Fruit fly (Drosophila melanogaster) whole organism, embryonic: ENCODE results near the gene CG8289.
A peak's percentile ranks its signal among the peaks of the same experiment; 100 is the strongest.

Experiments
- Aef1 ChIP-seq: fragments of 200-800 bp; sonication (Bioruptor generic); IDR thresholded peaks from 3 replicates; pipeline ENCODE4 v1.3.6; 2022; ENCODE audit warnings: missing biosample characterization, missing genetic modification characterization
- Bteb2 ChIP-seq: fragments of 200-800 bp; sonication (Bioruptor generic); optimal IDR thresholded peaks from 2 replicates; lab custom pipeline; 2016; ENCODE audit warnings: missing biosample characterization, missing genetic modification characterization
- CG10147 ChIP-seq: fragments of 200-800 bp; sonication (Bioruptor generic); optimal IDR thresholded peaks from 2 replicates; lab custom pipeline; 2019; ENCODE audit warnings: missing biosample characterization, mild to moderate bottlenecking, missing genetic modification characterization, moderate library complexity
- CG10979 ChIP-seq: fragments of 200-800 bp; sonication (Bioruptor generic); optimal IDR thresholded peaks from 2 replicates; lab custom pipeline; 2018; ENCODE audit warnings: missing biosample characterization, mild to moderate bottlenecking, missing genetic modification characterization, moderate library complexity
- CG11504 ChIP-seq: fragments of 200-800 bp; sonication (Bioruptor generic); optimal IDR thresholded peaks from 3 replicates; lab custom pipeline; 2019; ENCODE audit warnings: missing biosample characterization, mild to moderate bottlenecking, missing genetic modification characterization, moderate library complexity
- CG11560 ChIP-seq: fragments of 200-800 bp; sonication (Bioruptor generic); IDR thresholded peaks from 3 replicates; pipeline ENCODE4 v1.3.6; 2022; ENCODE audit warnings: missing biosample characterization, missing genetic modification characterization
- CG11723 ChIP-seq: fragments of 200-800 bp; sonication (Bioruptor generic); optimal IDR thresholded peaks from 2 replicates; lab custom pipeline; 2017; ENCODE audit warnings: missing biosample characterization, mild to moderate bottlenecking, missing genetic modification characterization
- CG13287 ChIP-seq: fragments of 200-800 bp; sonication (Bioruptor generic); IDR thresholded peaks from 2 replicates; pipeline ENCODE4 v1.3.6; 2022; ENCODE audit warnings: missing biosample characterization, missing genetic modification characterization; ENCODE audit not compliant: partially characterized antibody
- CG13624 ChIP-seq: fragments of 200-800 bp; sonication (Bioruptor generic); optimal IDR thresholded peaks from 2 replicates; lab custom pipeline; 2016; ENCODE audit warnings: missing biosample characterization, missing genetic modification characterization
- CG15073 ChIP-seq: fragments of 200-800 bp; sonication (Bioruptor generic); optimal IDR thresholded peaks from 2 replicates; lab custom pipeline; 2016; ENCODE audit warnings: missing biosample characterization, missing genetic modification characterization
- CG15514 ChIP-seq: fragments of 200-800 bp; sonication (Bioruptor generic); optimal IDR thresholded peaks from 3 replicates; lab custom pipeline; 2017; ENCODE audit warnings: missing biosample characterization, missing genetic modification characterization, mild to moderate bottlenecking, moderate library complexity, missing genetic modification reagents
- CG16863 ChIP-seq: fragments of 200-800 bp; sonication (Bioruptor generic); optimal IDR thresholded peaks from 3 replicates; lab custom pipeline; 2016; ENCODE audit warnings: missing biosample characterization, missing genetic modification characterization
- CG17361 ChIP-seq: fragments of 200-800 bp; sonication (Bioruptor generic); IDR thresholded peaks from 3 replicates; pipeline ENCODE4 v1.3.6; 2022; ENCODE audit warnings: missing biosample characterization, missing genetic modification characterization
- CG1792 ChIP-seq: fragments of 200-800 bp; sonication (Bioruptor generic); optimal IDR thresholded peaks from 2 replicates; lab custom pipeline; 2016; ENCODE audit warnings: missing biosample characterization, missing genetic modification characterization
- CG2129 ChIP-seq: fragments of 200-800 bp; sonication (Bioruptor generic); IDR thresholded peaks from 2 replicates; pipeline ENCODE4 v1.3.6; 2022; ENCODE audit warnings: missing biosample characterization, missing genetic modification characterization; ENCODE audit not compliant: partially characterized antibody
- CG2678 ChIP-seq: fragments of 200-800 bp; sonication (Bioruptor generic); optimal IDR thresholded peaks from 3 replicates; lab custom pipeline; 2019; ENCODE audit warnings: missing biosample characterization, mild to moderate bottlenecking, missing genetic modification characterization, moderate library complexity
- CG2889 ChIP-seq: fragments of 200-800 bp; sonication (Bioruptor generic); IDR thresholded peaks from 3 replicates; pipeline ENCODE4 v1.3.6; 2022; ENCODE audit warnings: missing biosample characterization, missing genetic modification characterization
- CG32767 ChIP-seq: fragments of 200-800 bp; sonication (Bioruptor generic); IDR thresholded peaks from 2 replicates; pipeline ENCODE4 v1.3.6; 2022; ENCODE audit warnings: missing biosample characterization, missing genetic modification characterization
- CG3838 ChIP-seq: fragments of 200-800 bp; sonication (Bioruptor generic); optimal IDR thresholded peaks from 3 replicates; lab custom pipeline; 2016; ENCODE audit warnings: missing biosample characterization, missing genetic modification characterization
- CG4707 ChIP-seq: fragments of 200-800 bp; sonication (Bioruptor generic); optimal IDR thresholded peaks from 2 replicates; lab custom pipeline; 2018; ENCODE audit warnings: missing biosample characterization, mild to moderate bottlenecking, missing genetic modification characterization, moderate library complexity
- CG6175 ChIP-seq: fragments of 200-800 bp; sonication (Bioruptor generic); IDR thresholded peaks from 3 replicates; pipeline ENCODE4 v1.3.6; 2022; ENCODE audit warnings: missing biosample characterization, missing genetic modification characterization
- CG6791 ChIP-seq: fragments of 200-800 bp; sonication (Bioruptor generic); IDR thresholded peaks from 3 replicates; pipeline ENCODE4 v1.3.6; 2022; ENCODE audit warnings: missing biosample characterization, missing genetic modification characterization; ENCODE audit not compliant: partially characterized antibody
- CG6854 ChIP-seq: fragments of 200-800 bp; sonication (Bioruptor generic); optimal IDR thresholded peaks from 3 replicates; lab custom pipeline; 2017; ENCODE audit warnings: missing biosample characterization, mild to moderate bottlenecking, missing genetic modification characterization
- CG7839 ChIP-seq: fragments of 200-800 bp; sonication (Bioruptor generic); optimal IDR thresholded peaks from 3 replicates; lab custom pipeline; 2018; ENCODE audit warnings: missing biosample characterization, mild to moderate bottlenecking, missing genetic modification characterization, moderate library complexity
- CG7987 ChIP-seq: fragments of 200-800 bp; sonication (Bioruptor generic); optimal IDR thresholded peaks from 2 replicates; lab custom pipeline; 2018; ENCODE audit warnings: missing biosample characterization, mild to moderate bottlenecking, missing genetic modification characterization, moderate library complexity
- CrebB ChIP-seq: fragments of 200-800 bp; sonication (Bioruptor generic); optimal IDR thresholded peaks from 3 replicates; lab custom pipeline; 2018; ENCODE audit warnings: missing biosample characterization, mild to moderate bottlenecking, missing genetic modification characterization
- GATAe ChIP-seq: fragments of 200-800 bp; sonication (Bioruptor generic); conservative IDR thresholded peaks from 2 replicates; pipeline ENCODE4 v1.3.6; 2022; ENCODE audit warnings: missing biosample characterization, missing genetic modification characterization
- Lhr ChIP-seq: fragments of 200-800 bp; sonication (Bioruptor generic); optimal IDR thresholded peaks from 3 replicates; lab custom pipeline; 2017; ENCODE audit warnings: mild to moderate bottlenecking, missing biosample characterization, missing genetic modification reagents, missing genetic modification characterization
- MESR4 ChIP-seq: fragments of 200-800 bp; sonication (Bioruptor generic); optimal IDR thresholded peaks from 2 replicates; lab custom pipeline; 2018; ENCODE audit warnings: missing biosample characterization, mild to moderate bottlenecking, missing genetic modification characterization, moderate library complexity
- NC2α ChIP-seq: fragments of 200-800 bp; sonication (Bioruptor generic); optimal IDR thresholded peaks from 2 replicates; lab custom pipeline; 2016; ENCODE audit warnings: missing biosample characterization, missing genetic modification characterization
- Ravus ChIP-seq: fragments of 200-800 bp; sonication (Bioruptor generic); IDR thresholded peaks from 2 replicates; pipeline ENCODE4 v1.3.6; 2022; ENCODE audit warnings: missing biosample characterization, missing genetic modification characterization
- Sin3A ChIP-seq: fragments of >200 bp; optimal IDR thresholded peaks from 2 replicates; lab custom pipeline; 2018
- ara ChIP-seq: fragments of 200-800 bp; sonication (Bioruptor generic); IDR thresholded peaks from 2 replicates; pipeline ENCODE4 v1.3.6; 2022; ENCODE audit warnings: missing biosample characterization, missing genetic modification characterization
- fu2 ChIP-seq: fragments of 200-800 bp; sonication (Bioruptor generic); optimal IDR thresholded peaks from 2 replicates; lab custom pipeline; 2016; ENCODE audit warnings: missing biosample characterization, missing genetic modification characterization
- hth ChIP-seq: fragments of >200 bp; optimal IDR thresholded peaks from 2 replicates; lab custom pipeline; 2017; ENCODE audit warnings: inconsistent platforms
- ind ChIP-seq: fragments of 200-800 bp; sonication (Bioruptor generic); optimal IDR thresholded peaks from 3 replicates; lab custom pipeline; 2016; ENCODE audit warnings: missing biosample characterization, missing genetic modification characterization
- klu ChIP-seq: fragments of 200-800 bp; sonication (Bioruptor generic); IDR thresholded peaks from 2 replicates; pipeline ENCODE4 v1.3.6; 2022; ENCODE audit warnings: missing biosample characterization, missing genetic modification characterization
- lab ChIP-seq: fragments of 200-800 bp; sonication (Bioruptor generic); optimal IDR thresholded peaks from 3 replicates; lab custom pipeline; 2017; ENCODE audit warnings: missing biosample characterization, missing genetic modification characterization, mild to moderate bottlenecking, moderate library complexity, missing genetic modification reagents
- mirr ChIP-seq: fragments of 200-800 bp; sonication (Bioruptor generic); optimal IDR thresholded peaks from 3 replicates; lab custom pipeline; 2018; ENCODE audit warnings: missing biosample characterization, mild to moderate bottlenecking, missing genetic modification characterization
- pan ChIP-seq, 4 experiments: fragments of >200 bp in 3 of 4; fragments of 200-800 bp in 1 of 4; sonication (Bioruptor generic) in 1 of 4; optimal IDR thresholded peaks in 3 of 4; IDR thresholded peaks in 1 of 4; 2 replicates each; pipeline versions ENCODE4 v1.3.6 to Lab custom; 2017 to 2022; ENCODE audit warnings: missing biosample characterization in 2 of 4, missing genetic modification characterization in 2 of 4, mixed read lengths in 1 of 4
- pho ChIP-seq: fragments of 200-800 bp; sonication (Bioruptor generic); optimal IDR thresholded peaks from 2 replicates; lab custom pipeline; 2016; ENCODE audit warnings: missing biosample characterization, missing genetic modification characterization
- pros ChIP-seq: fragments of 200-800 bp; sonication (Bioruptor generic); optimal IDR thresholded peaks from 3 replicates; lab custom pipeline; 2019; ENCODE audit warnings: missing biosample characterization, mild to moderate bottlenecking, missing genetic modification characterization, moderate library complexity
- ranshi ChIP-seq: fragments of 200-800 bp; sonication (Bioruptor generic); IDR thresholded peaks from 2 replicates; pipeline ENCODE4 v1.3.6; 2022; ENCODE audit warnings: missing biosample characterization, missing genetic modification characterization
- sd ChIP-seq: fragments of 200-800 bp; sonication (Bioruptor generic); optimal IDR thresholded peaks from 3 replicates; lab custom pipeline; 2018; ENCODE audit warnings: missing biosample characterization, mild to moderate bottlenecking, missing genetic modification characterization, moderate library complexity
- sima ChIP-seq: fragments of 200-800 bp; sonication (Bioruptor generic); optimal IDR thresholded peaks from 2 replicates; lab custom pipeline; 2016; ENCODE audit warnings: missing biosample characterization, missing genetic modification characterization
- stc ChIP-seq: fragments of 200-800 bp; sonication (Bioruptor generic); IDR thresholded peaks from 2 replicates; pipeline ENCODE4 v1.3.6; 2022; ENCODE audit warnings: missing biosample characterization, missing genetic modification characterization
- trh ChIP-seq: fragments of 200-800 bp; sonication (Bioruptor generic); optimal IDR thresholded peaks from 2 replicates; lab custom pipeline; 2016; ENCODE audit warnings: missing biosample characterization, missing genetic modification characterization
- twi ChIP-seq: fragments of 200-800 bp; optimal IDR thresholded peaks from 2 replicates; lab custom pipeline; 2019; ENCODE audit warnings: missing biosample characterization, mild to moderate bottlenecking, missing genetic modification characterization, moderate library complexity
- unc-4 ChIP-seq: fragments of 200-800 bp; sonication (Bioruptor generic); IDR thresholded peaks from 2 replicates; pipeline ENCODE4 v1.3.6; 2022; ENCODE audit warnings: missing biosample characterization, missing genetic modification characterization; ENCODE audit not compliant: partially characterized antibody
- wor ChIP-seq: fragments of 200-800 bp; sonication (Bioruptor generic); IDR thresholded peaks from 2 replicates; pipeline ENCODE4 v1.3.6; 2022; ENCODE audit warnings: missing biosample characterization, missing genetic modification characterization

CG8289 gene

dm6 chrX:17657050-17657696 is 21.3 kb upstream of the CG8289 start, which contains the start of gene beta-Spec:
TSS of gene beta-Spec (plus strand) at chrX:17657372.
- no peak for TF ChIP-seq Aef1 (GFP tag; lab: Robert Waterston, UW)
- no peak for TF ChIP-seq trh (GFP tag; lab: Kevin White, UChicago)
- TF ChIP-seq CG7839 (tag; lab: Kevin White, UChicago), result peak; percentile 27
- TF ChIP-seq NC2α (GFP tag; lab: Kevin White, UChicago), result no peak
- TF ChIP-seq CG10979, result no peak
- no peak for TF ChIP-seq CG13287
- TF ChIP-seq pan (optimal IDR thresholded peaks at IDR 0.05; lab: Kevin White, UChicago), result no peak
- no peak for TF ChIP-seq pan (GFP tag; optimal IDR thresholded peaks at IDR 0.05 in 1 of 2, IDR thresholded peaks at IDR 0.05 in 1 of 2)
- TF ChIP-seq sd (tag; lab: Kevin White, UChicago), result no peak
- no peak for TF ChIP-seq CG2889 (GFP tag; lab: Robert Waterston, UW)
- no peak for TF ChIP-seq pho (GFP tag; lab: Kevin White, UChicago)
- no peak for TF ChIP-seq CG1792 (GFP tag; lab: Kevin White, UChicago)
- TF ChIP-seq CG7987 (GFP tag; lab: Kevin White, UChicago), result no peak
- no peak for TF ChIP-seq fu2 (GFP tag; lab: Kevin White, UChicago)
- TF ChIP-seq CG6175 (GFP tag; lab: Robert Waterston, UW), result no peak
- no peak for TF ChIP-seq CG6854 (GFP tag; lab: Kevin White, UChicago)
- TF ChIP-seq CrebB (tag; lab: Kevin White, UChicago), result no peak
- no peak for TF ChIP-seq Bteb2 (GFP tag; lab: Kevin White, UChicago)
- peak; percentile 96 for TF ChIP-seq CG15514 (GFP tag; lab: Kevin White, UChicago)
- no peak for TF ChIP-seq CG16863 (GFP tag; lab: Kevin White, UChicago)
- TF ChIP-seq CG11560 (tag; lab: Robert Waterston, UW), result no peak
- no peak for TF ChIP-seq lab (GFP tag; lab: Kevin White, UChicago)
- TF ChIP-seq Ravus, result no peak
- no peak for TF ChIP-seq CG13624 (GFP tag; lab: Kevin White, UChicago)
- TF ChIP-seq CG17361 (GFP tag; lab: Robert Waterston, UW), result peak; percentile 62; the same call in 1 of the 3 replicates
- no peak for TF ChIP-seq mirr (GFP tag; lab: Kevin White, UChicago)
- TF ChIP-seq CG15073 (GFP tag; lab: Kevin White, UChicago), result no peak
- TF ChIP-seq ind (GFP tag; lab: Kevin White, UChicago), result no peak
- no peak for TF ChIP-seq ranshi
- TF ChIP-seq wor (GFP tag; lab: Robert Waterston, UW), result no peak
- TF ChIP-seq CG32767 (GFP tag; lab: Robert Waterston, UW), result peak; percentile 79; the same call in 1 of the 2 replicates
- no peak for TF ChIP-seq hth (lab: Kevin White, UChicago)
- TF ChIP-seq ara (GFP tag; lab: Robert Waterston, UW), result no peak
- no peak for TF ChIP-seq CG11723 (GFP tag; lab: Kevin White, UChicago)
- no peak for TF ChIP-seq GATAe
- TF ChIP-seq twi (tag; lab: Kevin White, UChicago), result no peak
- TF ChIP-seq CG10147 (GFP tag; lab: Kevin White, UChicago), result no peak
- peak; percentile 85 for TF ChIP-seq MESR4 (GFP tag; lab: Kevin White, UChicago)
- no peak for TF ChIP-seq klu
- no peak for TF ChIP-seq CG3838
- TF ChIP-seq sima (GFP tag; lab: Kevin White, UChicago), result no peak
- no peak for TF ChIP-seq pros (GFP tag; lab: Kevin White, UChicago)
- peak; percentile 39 for TF ChIP-seq CG11504 (tag; lab: Kevin White, UChicago)
- no peak for TF ChIP-seq CG2129 (GFP tag; lab: Robert Waterston, UW)
- no peak for TF ChIP-seq CG6791
- no peak for TF ChIP-seq CG4707 (GFP tag; lab: Kevin White, UChicago)
- TF ChIP-seq stc (GFP tag; lab: Robert Waterston, UW), result no peak
- TF ChIP-seq Sin3A (lab: Kevin White, UChicago), result no peak
- no peak for TF ChIP-seq CG2678 (tag; lab: Kevin White, UChicago)
- no peak for TF ChIP-seq unc-4 (GFP tag; lab: Robert Waterston, UW)
- TF ChIP-seq Lhr (GFP tag; lab: Kevin White, UChicago), result no peak
